Fruit fly (Drosophila melanogaster) S2 (cell line): ENCODE results near the gene Mzt1.

Experiments used
- CG8478 ChIP-seq: fragments of >200 bp; optimal IDR thresholded peaks from 2 replicates; lab custom pipeline; 2018
- CTCF ChIP-seq, 2 experiments: fragments of >200 bp; optimal IDR thresholded peaks; 2 replicates each; lab custom pipeline; 2018

Gene Mzt1

dm6 chr3L:2388683-2389315, at the start of gene Mzt1:
TSS of gene Mzt1 (plus strand) at chr3L:2389265.
- no peak for TF ChIP-seq CTCF (optimal IDR thresholded peaks at IDR 0.05; lab: Kevin White, UChicago)
- no peak for TF ChIP-seq CG8478 (lab: Kevin White, UChicago)

DNA sequence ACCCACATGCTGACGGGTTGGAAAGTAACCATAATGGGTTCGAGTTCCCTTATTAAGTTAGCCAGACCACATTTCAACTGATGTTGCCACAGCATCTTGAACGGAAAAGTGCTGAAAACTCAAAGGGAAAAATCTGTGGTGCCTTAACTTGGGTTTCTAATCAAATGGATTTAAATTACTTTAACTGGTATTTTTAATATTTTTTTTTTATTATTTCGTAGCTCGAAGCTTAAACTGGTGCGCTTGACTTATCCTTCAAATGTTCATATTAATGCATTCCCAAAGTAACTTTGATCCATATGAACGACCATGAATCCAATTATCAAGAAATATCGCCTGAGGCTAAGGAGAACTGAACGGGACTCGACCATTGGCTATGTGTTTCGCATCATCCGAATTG, 28.8 kb upstream of the Mzt1 start, which contains the start of gene CG13801:
Gene CG13801 (plus strand): TSS at position 301 of the 400 bp plus-strand sequence.
- TF ChIP-seq CG8478 (lab: Kevin White, UChicago), result no peak
- no peak for TF ChIP-seq CTCF (optimal IDR thresholded peaks at IDR 0.05; lab: Kevin White, UChicago)

DNA sequence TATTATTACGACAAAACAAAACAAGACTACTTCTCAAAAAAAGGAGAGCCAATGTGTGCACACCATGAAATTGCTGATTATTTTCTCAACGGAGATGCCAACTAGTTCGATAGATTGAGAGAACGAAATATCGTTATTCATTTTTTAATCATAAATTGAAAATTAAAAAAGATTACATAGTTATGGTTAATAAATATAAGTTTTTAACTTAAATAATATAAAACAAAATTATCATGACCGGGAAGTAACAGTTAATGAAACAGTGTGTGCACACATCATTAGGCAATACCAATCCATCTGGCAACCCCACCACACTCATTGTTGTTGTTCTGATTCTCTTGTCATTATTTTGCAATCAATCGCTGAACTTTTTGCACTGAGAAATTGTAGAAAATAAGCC, 17.2 kb upstream of the Mzt1 start, which contains the start of the genes CG1317 and CG8993:
Gene CG1317 (minus strand): TSS at position 58 of the 400 bp plus-strand sequence.
Gene CG8993 (plus strand): TSS at position 318 of the 400 bp plus-strand sequence.
- TF ChIP-seq CTCF (optimal IDR thresholded peaks at IDR 0.05; lab: Kevin White, UChicago) (no peak), CG8478 (lab: Kevin White, UChicago) (no peak)

DNA sequence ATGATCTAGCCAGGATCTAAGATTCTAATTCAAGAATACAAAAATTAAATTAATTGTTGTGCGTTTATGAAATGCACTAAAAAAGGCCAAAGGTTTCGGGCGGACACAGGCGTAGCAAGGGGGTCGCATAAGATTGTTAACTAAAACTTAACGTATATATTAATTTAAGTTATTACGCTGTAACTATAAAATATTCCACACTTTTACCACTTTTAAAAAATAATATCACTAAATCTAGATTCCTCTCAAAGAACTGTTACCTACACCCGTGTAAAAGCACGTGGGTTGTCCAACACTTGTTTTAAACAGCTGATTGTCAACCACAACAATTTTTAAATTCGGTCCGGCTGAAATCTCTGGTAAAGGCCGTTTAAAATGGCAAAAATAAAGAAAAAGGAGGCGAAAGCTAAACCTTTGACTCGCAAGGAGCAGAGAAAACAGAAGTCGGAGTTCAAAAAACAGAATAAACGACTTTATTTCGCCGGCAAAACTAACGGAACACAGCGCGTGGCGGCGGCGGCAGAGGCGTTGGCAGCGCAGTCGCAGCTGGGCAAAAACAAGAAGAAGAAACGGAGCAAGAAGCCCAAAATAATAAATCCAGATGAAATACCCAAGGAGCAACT, 15.5 kb upstream of the Mzt1 start, which contains the start of the genes mRpL23 and CG9004:
Gene mRpL23 (minus strand): TSS at position 284 of the 623 bp plus-strand sequence.
Gene CG9004 (plus strand): TSS at position 308 of the 623 bp plus-strand sequence.
- TF ChIP-seq CTCF (optimal IDR thresholded peaks at IDR 0.05; lab: Kevin White, UChicago) (no peak), CG8478 (lab: Kevin White, UChicago) (no peak)

- TF ChIP-seq CG8478 (lab: Kevin White, UChicago) (no peak), CTCF (optimal IDR thresholded peaks at IDR 0.05; lab: Kevin White, UChicago) (peak in 1 of 2 experiments; percentile 34)
Measured at dm6 chr3L:2377114-2377783, 11.8 kb upstream of the Mzt1 start, which contains the start of the genes CG15877 and Svil. TSS of gene CG15877 (minus strand) at chr3L:2377556. TSS of gene Svil (plus strand) at chr3L:2377655.

DNA sequence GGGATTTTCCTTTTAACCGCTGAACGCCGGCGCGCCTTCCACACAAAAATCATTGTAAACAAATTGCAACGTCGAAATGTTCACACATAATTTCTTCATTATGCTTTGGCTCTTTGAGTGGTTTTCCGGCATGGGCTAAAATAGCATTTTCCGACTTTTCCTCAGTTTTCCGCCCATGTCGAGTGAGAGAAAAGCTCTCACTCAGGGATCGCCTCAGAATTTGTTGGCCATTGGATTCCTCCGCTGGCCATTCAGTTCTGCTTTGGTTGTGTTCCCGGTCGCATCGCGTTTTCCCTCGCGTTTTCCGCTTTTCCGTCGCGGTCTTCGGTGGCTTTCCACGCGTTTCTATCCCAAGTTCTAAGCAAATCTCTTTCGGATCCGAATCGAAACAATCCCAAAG, 10.5 kb upstream of the Mzt1 start:
- TF ChIP-seq CG8478 (lab: Kevin White, UChicago) (no peak), CTCF (optimal IDR thresholded peaks at IDR 0.05; lab: Kevin White, UChicago) (no peak)

DNA sequence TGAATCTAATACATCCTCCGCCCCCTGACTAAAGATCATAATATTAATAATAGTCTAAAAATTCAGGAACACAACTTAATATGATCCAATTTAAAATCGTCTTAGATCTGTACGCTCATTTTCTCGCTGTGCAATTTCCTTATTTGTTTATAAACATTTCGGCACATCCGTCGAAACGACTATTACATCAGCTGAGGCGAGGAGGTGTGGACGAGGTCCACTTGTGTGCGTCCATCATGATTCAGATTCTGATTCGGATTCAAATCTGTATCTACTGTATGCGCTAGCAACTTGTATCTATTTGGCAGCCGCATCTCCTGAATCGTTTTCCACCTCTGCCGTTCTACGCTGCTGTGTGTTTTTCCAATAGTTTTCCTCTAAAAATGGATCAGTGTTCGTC, 9.6 kb upstream of the Mzt1 start:
- TF ChIP-seq CG8478 (lab: Kevin White, UChicago) (no peak), CTCF (optimal IDR thresholded peaks at IDR 0.05; lab: Kevin White, UChicago) (no peak)

DNA sequence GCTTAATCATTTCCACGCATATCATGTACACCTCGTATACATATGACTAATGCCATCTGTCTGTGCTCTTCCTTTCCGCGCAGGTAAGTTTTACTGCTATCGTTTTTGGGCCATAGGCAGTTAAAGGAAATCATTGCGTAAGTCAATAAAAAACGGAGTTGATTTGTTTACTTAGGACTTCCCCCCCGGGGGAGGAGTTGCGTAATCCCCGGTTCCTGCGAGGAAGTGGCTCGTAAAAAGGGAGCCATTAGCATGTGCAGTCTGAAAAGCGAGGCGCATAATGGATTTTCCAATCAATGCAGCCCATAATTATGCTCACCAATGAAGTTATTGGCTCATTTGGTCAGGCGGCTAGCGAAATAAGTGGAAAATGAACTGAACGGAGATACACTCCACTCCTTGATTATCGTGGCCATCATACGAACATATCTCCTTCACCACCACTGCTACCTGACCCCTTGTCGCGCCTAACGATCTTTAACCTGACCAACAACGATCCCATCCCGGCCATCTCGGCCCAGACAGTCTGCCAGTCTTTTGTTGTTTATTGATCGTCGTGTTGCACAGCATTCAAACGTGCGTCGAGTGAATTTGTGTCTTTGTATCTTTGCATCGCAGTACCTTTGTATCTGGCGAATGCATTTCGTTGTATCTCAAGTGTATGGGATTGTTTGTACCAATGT, 3.6 kb upstream of the Mzt1 start:
- TF ChIP-seq CG8478 (lab: Kevin White, UChicago), result no peak
- no peak for TF ChIP-seq CTCF (optimal IDR thresholded peaks at IDR 0.05; lab: Kevin White, UChicago)

DNA sequence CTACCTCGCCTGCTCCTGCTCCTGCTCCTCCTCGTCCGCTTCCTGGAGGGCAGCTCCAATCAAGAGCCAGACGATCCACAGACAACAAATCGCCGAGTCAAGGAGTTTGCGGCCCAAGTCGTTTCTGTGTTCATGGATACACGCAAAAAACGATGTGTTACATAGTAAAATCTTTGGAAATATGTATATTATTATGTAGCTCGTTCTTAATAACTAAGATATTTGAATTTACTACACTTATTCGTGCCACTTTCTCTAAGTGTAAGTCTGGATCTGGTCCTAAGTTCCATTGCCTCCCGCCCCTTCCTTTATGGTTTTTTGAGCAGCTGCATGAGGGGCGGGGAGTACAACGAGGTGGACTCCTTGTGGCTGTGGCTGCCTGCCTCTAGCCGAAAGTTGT, 2.6 kb upstream of the Mzt1 start:
- no peak for TF ChIP-seq CTCF (optimal IDR thresholded peaks at IDR 0.05; lab: Kevin White, UChicago)

- TF ChIP-seq CG8478 (lab: Kevin White, UChicago) (no peak), CTCF (optimal IDR thresholded peaks at IDR 0.05; lab: Kevin White, UChicago) (no peak)
Measured at dm6 chr3L:2387816-2388215, 1.2 kb upstream of the Mzt1 start.

DNA sequence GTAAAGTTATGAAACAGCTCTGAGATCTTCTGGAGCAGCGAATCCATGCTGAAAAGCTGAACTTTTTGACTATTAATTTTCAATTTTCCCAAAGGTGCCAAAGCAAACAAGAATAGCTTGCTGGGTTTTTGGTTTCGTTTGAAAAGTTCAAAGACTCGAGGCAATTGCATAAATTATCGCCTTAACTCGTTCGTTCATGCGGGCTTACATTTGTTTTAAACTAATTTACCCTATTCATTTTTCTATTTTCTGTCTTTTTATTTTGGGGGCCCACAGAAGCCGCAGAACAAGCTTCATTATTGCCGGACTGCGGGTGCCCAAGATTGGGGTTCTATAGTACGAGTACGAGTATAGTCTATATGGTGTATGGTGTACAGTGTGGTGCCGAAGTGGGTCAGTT, 1.8 kb downstream of the Mzt1 start, which contains the start of the genes CG32298 and CG32299:
Gene CG32298 (minus strand): TSS at position 101 of the 400 bp plus-strand sequence.
Gene CG32299 (minus strand): TSS at position 101 of the 400 bp plus-strand sequence.
- TF ChIP-seq CTCF (optimal IDR thresholded peaks at IDR 0.05; lab: Kevin White, UChicago), result no peak
- TF ChIP-seq CG8478 (lab: Kevin White, UChicago), result no peak

- TF ChIP-seq CTCF (optimal IDR thresholded peaks at IDR 0.05; lab: Kevin White, UChicago) (no peak), CG8478 (lab: Kevin White, UChicago) (no peak)
Measured at dm6 chr3L:2392745-2393435, 3.8 kb downstream of the Mzt1 start.

DNA sequence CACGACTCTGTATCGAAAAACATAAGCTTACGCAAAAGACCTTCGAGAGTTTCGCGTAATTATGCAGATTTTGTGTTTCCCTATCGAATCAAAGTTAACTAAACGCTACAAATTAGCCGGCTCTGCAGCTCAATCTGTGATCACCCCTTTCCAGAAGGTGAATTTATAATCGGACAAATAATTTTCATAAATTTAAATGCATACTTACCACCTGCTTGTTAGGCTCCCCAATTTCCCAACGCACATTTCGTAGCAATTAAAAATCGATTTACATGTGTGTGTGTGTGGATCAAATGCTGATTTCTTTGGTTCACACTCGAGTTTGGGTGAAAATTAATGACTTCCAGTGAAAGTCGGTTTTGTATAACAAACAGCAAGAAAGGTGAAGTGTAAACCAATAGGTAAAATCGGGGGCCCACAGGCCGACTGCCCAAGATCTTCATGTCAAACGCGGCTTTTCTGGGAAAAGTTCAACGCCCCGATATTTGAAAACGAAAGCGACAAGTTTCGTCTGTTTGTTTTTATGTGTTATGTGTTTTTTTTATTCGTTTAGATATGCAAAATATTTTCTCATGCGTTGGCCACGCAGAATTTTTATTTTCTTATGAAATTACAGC, 8.6 kb downstream of the Mzt1 start:
- no peak for TF ChIP-seq CG8478 (lab: Kevin White, UChicago)
- TF ChIP-seq CTCF (optimal IDR thresholded peaks at IDR 0.05; lab: Kevin White, UChicago), result no peak
